Worm (Caenorhabditis elegans) whole organism, early embryonic: ENCODE data around the gene dct-19.

ENCODE experiments used
- B0310.2 ChIP-seq: sonication (generic microtip); optimal IDR thresholded peaks from 2 replicates; lab custom pipeline; 2016; ENCODE audit warnings: mild to moderate bottlenecking, missing genetic modification characterization, missing compliant biosample characterization
- F13C5.2 ChIP-seq: sonication (generic microtip); optimal IDR thresholded peaks from 2 replicates; lab custom pipeline; 2017; ENCODE audit warnings: mild to moderate bottlenecking, missing genetic modification characterization, inconsistent platforms, missing compliant biosample characterization
- aly-1 ChIP-seq: sonication (generic microtip); optimal IDR thresholded peaks from 2 replicates; lab custom pipeline; 2016; ENCODE audit warnings: missing genetic modification characterization, missing compliant biosample characterization
- ama-1 ChIP-seq: fragments of 150-350 bp; optimal IDR thresholded peaks from 2 replicates; lab custom pipeline; 2014
- ceh-13 ChIP-seq: fragments of 200-800 bp; sonication (Bioruptor generic); optimal IDR thresholded peaks from 2 replicates; lab custom pipeline; 2018; ENCODE audit warnings: mild to moderate bottlenecking, missing genetic modification characterization, missing compliant biosample characterization
- ceh-36 ChIP-seq: sonication (generic microtip); optimal IDR thresholded peaks from 2 replicates; lab custom pipeline; 2016; ENCODE audit warnings: missing genetic modification characterization, inconsistent platforms, missing compliant biosample characterization
- ets-7 ChIP-seq: sonication (generic microtip); optimal IDR thresholded peaks from 2 replicates; lab custom pipeline; 2016; ENCODE audit warnings: missing genotype, missing genetic modification characterization, missing compliant biosample characterization
- flt-1 ChIP-seq: fragments of 200-800 bp; sonication (Bioruptor generic); IDR thresholded peaks from 2 replicates; pipeline ENCODE4 v1.3.6; 2022; ENCODE audit warnings: missing genetic modification characterization, missing compliant biosample characterization
- hmbx-1 ChIP-seq: sonication (generic microtip); optimal IDR thresholded peaks from 2 replicates; lab custom pipeline; 2016; ENCODE audit warnings: mild to moderate bottlenecking, missing genetic modification characterization, missing compliant biosample characterization
- hmg-4 ChIP-seq: fragments of 200-800 bp; sonication (Bioruptor generic); optimal IDR thresholded peaks from 2 replicates; lab custom pipeline; 2018; ENCODE audit warnings: mild to moderate bottlenecking, missing genetic modification characterization, missing compliant biosample characterization
- hnd-1 ChIP-seq: sonication (generic microtip); optimal IDR thresholded peaks from 2 replicates; lab custom pipeline; 2016; ENCODE audit warnings: missing genetic modification characterization, missing compliant biosample characterization
- pes-1 ChIP-seq: fragments of 200-800 bp; sonication (Bioruptor generic); IDR thresholded peaks from 2 replicates; pipeline ENCODE4 v1.3.6; 2022; ENCODE audit warnings: missing genetic modification reagents, missing genetic modification characterization, missing compliant biosample characterization
- scrt-1 ChIP-seq: fragments of 200-800 bp; sonication (Bioruptor generic); IDR thresholded peaks from 2 replicates; pipeline ENCODE4 v1.3.6; 2022; ENCODE audit warnings: missing genetic modification characterization, missing compliant biosample characterization
- sea-1 ChIP-seq: fragments of 200-800 bp; sonication (Bioruptor generic); conservative IDR thresholded peaks from 2 replicates; pipeline ENCODE4 v1.3.6; 2022; ENCODE audit warnings: missing genetic modification characterization, missing compliant biosample characterization
- tbx-11 ChIP-seq: fragments of 200-800 bp; sonication (Bioruptor generic); IDR thresholded peaks from 2 replicates; pipeline ENCODE4 v1.3.6; 2022; ENCODE audit warnings: missing genetic modification characterization, missing compliant biosample characterization
- tbx-37 ChIP-seq: fragments of 200-800 bp; sonication (Bioruptor generic); conservative IDR thresholded peaks from 2 replicates; pipeline ENCODE4 v1.3.6; 2022; ENCODE audit warnings: missing genetic modification reagents, missing genetic modification characterization, missing compliant biosample characterization
- tra-4 ChIP-seq: sonication (generic microtip); optimal IDR thresholded peaks from 2 replicates; lab custom pipeline; 2017; ENCODE audit warnings: missing genetic modification characterization, missing compliant biosample characterization

dct-19 gene

ce11 chrIV:12899392-12899791 lies 43.3 kb upstream of the dct-19 start, which contains the start of gene K08D8.9:
TSS of gene K08D8.9 (plus strand) at chrIV:12899692.
- no peak for TF ChIP-seq pes-1 (GFP tag; lab: Robert Waterston, UW)

- TF ChIP-seq sea-1 (GFP tag; lab: Robert Waterston, UW) (no peak), tra-4 (tag; lab: Kevin White, UChicago) (no peak), scrt-1 (no peak), tbx-11 (GFP tag; lab: Robert Waterston, UW) (no peak), ama-1 (no peak), ceh-36 (tag; lab: Kevin White, UChicago) (no peak), flt-1 (GFP tag; lab: Robert Waterston, UW) (no peak), hmg-4 (GFP tag; lab: Kevin White, UChicago) (no peak), tbx-37 (GFP tag; lab: Robert Waterston, UW) (no peak), aly-1 (tag; lab: Kevin White, UChicago) (no peak), hnd-1 (tag; lab: Kevin White, UChicago) (no peak), B0310.2 (tag; lab: Kevin White, UChicago) (no peak), pes-1 (GFP tag; lab: Robert Waterston, UW) (no peak), ets-7 (tag; lab: Kevin White, UChicago) (no peak), hmbx-1 (tag; lab: Kevin White, UChicago) (no peak), F13C5.2 (tag; lab: Kevin White, UChicago) (no peak)
These were observed 42.5 kb upstream of the dct-19 start, which contains the start of gene K08D8.10 for ce11 chrIV:12900267-12900666. TSS of gene K08D8.10 (plus strand) at chrIV:12900567.

- no peak for TF ChIP-seq scrt-1
- TF ChIP-seq ceh-13 (GFP tag; lab: Kevin White, UChicago) = no peak
- TF ChIP-seq hmbx-1 (tag; lab: Kevin White, UChicago) = no peak
- TF ChIP-seq ceh-36 (tag; lab: Kevin White, UChicago) = no peak
- TF ChIP-seq tbx-37 (GFP tag; lab: Robert Waterston, UW) = no peak
- TF ChIP-seq aly-1 (tag; lab: Kevin White, UChicago) = no peak
- no peak for TF ChIP-seq F13C5.2 (tag; lab: Kevin White, UChicago)
- TF ChIP-seq pes-1 (GFP tag; lab: Robert Waterston, UW) = no peak
- TF ChIP-seq sea-1 (GFP tag; lab: Robert Waterston, UW) = no peak
These were observed 41.1 kb upstream of the dct-19 start for ce11 chrIV:12901602-12902001.

ce11 chrIV:12902430-12903110 lies 40.2 kb upstream of the dct-19 start, which contains the start of gene K08D8.2:
TSS of gene K08D8.2 (plus strand) at chrIV:12903060.
- TF ChIP-seq tbx-37 (GFP tag; lab: Robert Waterston, UW) (no peak), hnd-1 (tag; lab: Kevin White, UChicago) (no peak), hmg-4 (GFP tag; lab: Kevin White, UChicago) (no peak)

ce11 chrIV:12903687-12904086 lies 39.0 kb upstream of the dct-19 start:
- TF ChIP-seq ceh-13 (GFP tag; lab: Kevin White, UChicago) = no peak
- no peak for TF ChIP-seq ama-1
- no peak for TF ChIP-seq hmg-4 (GFP tag; lab: Kevin White, UChicago)
- TF ChIP-seq hnd-1 (tag; lab: Kevin White, UChicago) = no peak
- TF ChIP-seq tra-4 (tag; lab: Kevin White, UChicago) = no peak
- TF ChIP-seq F13C5.2 (tag; lab: Kevin White, UChicago) = no peak

ce11 chrIV:12906529-12906928 lies 36.2 kb upstream of the dct-19 start, which contains the start of gene K08D8.3:
TSS of gene K08D8.3 (minus strand) at chrIV:12906659.
- TF ChIP-seq sea-1 (GFP tag; lab: Robert Waterston, UW) = no peak
- no peak for TF ChIP-seq pes-1 (GFP tag; lab: Robert Waterston, UW)
- no peak for TF ChIP-seq ceh-13 (GFP tag; lab: Kevin White, UChicago)
- no peak for TF ChIP-seq hnd-1 (tag; lab: Kevin White, UChicago)
- no peak for TF ChIP-seq flt-1 (GFP tag; lab: Robert Waterston, UW)
- no peak for TF ChIP-seq scrt-1
- TF ChIP-seq aly-1 (tag; lab: Kevin White, UChicago) = no peak
- TF ChIP-seq ceh-36 (tag; lab: Kevin White, UChicago) = no peak
- TF ChIP-seq ets-7 (tag; lab: Kevin White, UChicago) = no peak
- TF ChIP-seq tra-4 (tag; lab: Kevin White, UChicago) = no peak
- no peak for TF ChIP-seq ama-1

- TF ChIP-seq pes-1 (GFP tag; lab: Robert Waterston, UW) (no peak), hmbx-1 (tag; lab: Kevin White, UChicago) (no peak), aly-1 (tag; lab: Kevin White, UChicago) (no peak), sea-1 (GFP tag; lab: Robert Waterston, UW) (no peak), flt-1 (GFP tag; lab: Robert Waterston, UW) (no peak), scrt-1 (no peak), B0310.2 (tag; lab: Kevin White, UChicago) (no peak), tra-4 (tag; lab: Kevin White, UChicago) (no peak), ceh-36 (tag; lab: Kevin White, UChicago) (no peak), ceh-13 (GFP tag; lab: Kevin White, UChicago) (no peak), hnd-1 (tag; lab: Kevin White, UChicago) (no peak), ets-7 (tag; lab: Kevin White, UChicago) (no peak), hmg-4 (GFP tag; lab: Kevin White, UChicago) (no peak), ama-1 (no peak), tbx-37 (GFP tag; lab: Robert Waterston, UW) (no peak), tbx-11 (GFP tag; lab: Robert Waterston, UW) (no peak), F13C5.2 (tag; lab: Kevin White, UChicago) (no peak)
These were observed 32.9 kb upstream of the dct-19 start, which contains the start of gene K08D8.4 for ce11 chrIV:12909871-12910270. TSS of gene K08D8.4 (minus strand) at chrIV:12909998.
